Worm (Caenorhabditis elegans): ENCODE measurements around the gene str-16.

DNA sequence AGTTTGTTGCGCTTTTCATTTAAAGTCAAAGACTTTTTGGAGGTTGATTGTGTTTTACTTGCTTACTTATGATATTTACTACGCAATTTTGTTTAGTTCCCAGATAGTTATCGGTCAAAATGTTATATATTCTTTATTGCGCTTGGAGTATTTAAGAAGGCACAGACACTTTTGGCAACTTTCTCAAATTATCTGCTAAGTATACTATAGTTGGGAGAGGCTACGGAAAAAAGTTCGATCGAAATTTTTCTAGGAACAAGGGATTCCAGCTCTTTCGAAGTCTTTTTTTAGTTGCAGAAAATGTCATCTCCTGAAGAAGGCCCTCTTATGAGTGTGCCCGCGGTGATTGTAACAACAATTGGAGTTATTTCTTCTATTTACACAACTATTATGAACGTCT, 23.4 kb downstream of the str-16 start, which contains the start of gene srbc-5:
- TF ChIP-seq mdl-1 (tag; optimal IDR thresholded peaks at IDR 0.05) (no peak), ceh-82 (tag; optimal IDR thresholded peaks at IDR 0.05) (no peak), nhr-77 (tag; optimal IDR thresholded peaks at IDR 0.05) (no peak), ama-1 (optimal IDR thresholded peaks at IDR 0.05) (no peak), nhr-12 (tag; optimal IDR thresholded peaks at IDR 0.05) (no peak), fos-1 (tag; optimal IDR thresholded peaks at IDR 0.05) (no peak), snpc-4 (tag; optimal IDR thresholded peaks at IDR 0.05) (no peak), nhr-28 (tag; optimal IDR thresholded peaks at IDR 0.05) (no peak), skn-1 (tag; optimal IDR thresholded peaks at IDR 0.05) (no peak), R02D3.7 (tag; optimal IDR thresholded peaks at IDR 0.05) (no peak), elt-2 (tag; optimal IDR thresholded peaks at IDR 0.05) (no peak)

Data from whole organism, L3 larva.